Fruit fly (Drosophila melanogaster): ENCODE data around the gene SmydA-8.

SmydA-8 gene

dm6 chrX:2254020-2254626 lies 40.5 kb upstream of the SmydA-8 start, which contains the start of gene CG3091 (continued):
- TF ChIP-seq Drgx (GFP tag; IDR thresholded peaks at IDR 0.05): peak; percentile 40; the same call in 1 of the 2 replicates
- no peak for TF ChIP-seq ase (GFP tag; IDR thresholded peaks at IDR 0.05)
- 0 out of 4 replicates have a peak, but pooled peaks have one; percentile 44 for TF ChIP-seq chinmo (GFP tag; IDR thresholded peaks at IDR 0.05; ENCODE audit: partially characterized antibody)
- TF ChIP-seq nom (GFP tag; optimal IDR thresholded peaks at IDR 0.05): no peak
- TF ChIP-seq CG5180 (GFP tag; optimal IDR thresholded peaks at IDR 0.05): no peak
- no peak for TF ChIP-seq slou (GFP tag; optimal IDR thresholded peaks at IDR 0.05)
- no peak for TF ChIP-seq Dref (GFP tag; IDR thresholded peaks at IDR 0.05)
- TF ChIP-seq HLH3B (GFP tag; IDR thresholded peaks at IDR 0.05): no peak
- 0 out of 3 replicates have a peak, but pooled peaks have one; percentile 39 for TF ChIP-seq z (GFP tag; IDR thresholded peaks at IDR 0.05)
- TF ChIP-seq Dbx (GFP tag; IDR thresholded peaks at IDR 0.05): no peak
- TF ChIP-seq so (GFP tag; IDR thresholded peaks at IDR 0.05): no peak
- TF ChIP-seq CG11695 (GFP tag; IDR thresholded peaks at IDR 0.05): no peak
- peak; percentile 59 for TF ChIP-seq exex (tag; optimal IDR thresholded peaks at IDR 0.05)
- no peak for TF ChIP-seq gcm (GFP tag; optimal IDR thresholded peaks at IDR 0.05)
- TF ChIP-seq CG12071 (GFP tag; optimal IDR thresholded peaks at IDR 0.05): no peak
- TF ChIP-seq mam (GFP tag; optimal IDR thresholded peaks at IDR 0.05): peak; percentile 27
- peak; percentile 54 for TF ChIP-seq Rfx (GFP tag; IDR thresholded peaks at IDR 0.05)
- TF ChIP-seq dysf (GFP tag; IDR thresholded peaks at IDR 0.05): peak; percentile 63; the same call in 2 of the 3 replicates
- TF ChIP-seq sob (GFP tag; IDR thresholded peaks at IDR 0.05): peak; percentile 12; the same call in 1 of the 2 replicates
- TF ChIP-seq CG13624 (GFP tag; optimal IDR thresholded peaks at IDR 0.05): peak; percentile 44
- peak; percentile 24 for TF ChIP-seq CG15514 (GFP tag; optimal IDR thresholded peaks at IDR 0.05)
- TF ChIP-seq CG8281 (tag; optimal IDR thresholded peaks at IDR 0.05): no peak
- peak; percentile 80 for TF ChIP-seq D19A (tag; optimal IDR thresholded peaks at IDR 0.05)
- 0 out of 2 replicates have a peak, but pooled peaks have one; percentile 37 for TF ChIP-seq Atf6 (GFP tag; IDR thresholded peaks at IDR 0.05)
- TF ChIP-seq row (GFP tag; IDR thresholded peaks at IDR 0.05): peak; percentile 16; the same call in 1 of the 3 replicates
- TF ChIP-seq Bteb2 (GFP tag; optimal IDR thresholded peaks at IDR 0.05): no peak
- peak; percentile 6 for TF ChIP-seq CG9727 (GFP tag; optimal IDR thresholded peaks at IDR 0.05)
- TF ChIP-seq CG34376 (GFP tag; optimal IDR thresholded peaks at IDR 0.05): peak; percentile 53
- TF ChIP-seq trem (tag; optimal IDR thresholded peaks at IDR 0.05): no peak
- no peak for TF ChIP-seq lbe (GFP tag; optimal IDR thresholded peaks at IDR 0.05)
- peak; percentile 23 for TF ChIP-seq CG2120 (GFP tag; optimal IDR thresholded peaks at IDR 0.05)
- TF ChIP-seq sug (tag; optimal IDR thresholded peaks at IDR 0.05): peak; percentile 53
- peak in 1 of 2 experiments; percentile 23 for TF ChIP-seq dpn (GFP tag; optimal IDR thresholded peaks at IDR 0.05)
- TF ChIP-seq caup (GFP tag; optimal IDR thresholded peaks at IDR 0.05; ENCODE audit: severe bottlenecking): peak; percentile 20

- no peak for TF ChIP-seq CG14710 (tag; optimal IDR thresholded peaks at IDR 0.05)
- peak; percentile 29; the same call in 1 of the 2 replicates for TF ChIP-seq amos (GFP tag; IDR thresholded peaks at IDR 0.05; ENCODE audit: partially characterized antibody)
- TF ChIP-seq E2f2 (GFP tag; IDR thresholded peaks at IDR 0.05): peak; percentile 61
- TF ChIP-seq Ets65A (GFP tag): no peak
- no peak for TF ChIP-seq B-H2 (GFP tag; optimal IDR thresholded peaks at IDR 0.05)
- 0 out of 2 replicates have a peak, but pooled peaks have one; percentile 37 for TF ChIP-seq sna (GFP tag; IDR thresholded peaks at IDR 0.05; ENCODE audit: partially characterized antibody)
- no peak for TF ChIP-seq CG10462 (GFP tag; optimal IDR thresholded peaks at IDR 0.05)
- TF ChIP-seq tna (GFP tag; IDR thresholded peaks at IDR 0.05; ENCODE audit: partially characterized antibody): peak; percentile 41; the same call in 1 of the 2 replicates
- peak; percentile 40 for TF ChIP-seq CG13287 (GFP tag; IDR thresholded peaks at IDR 0.05; ENCODE audit: partially characterized antibody)
- no peak for TF ChIP-seq CG10267 (tag; optimal IDR thresholded peaks at IDR 0.05)
- TF ChIP-seq sens-2 (GFP tag; IDR thresholded peaks at IDR 0.05): no peak
- peak; percentile 44 for TF ChIP-seq CG1832 (GFP tag; optimal IDR thresholded peaks at IDR 0.05)
- TF ChIP-seq Scr (GFP tag; IDR thresholded peaks at IDR 0.05; ENCODE audit: partially characterized antibody): peak; percentile 48
- no peak for TF ChIP-seq zen2 (GFP tag; IDR thresholded peaks at IDR 0.05; ENCODE audit: partially characterized antibody)
- TF ChIP-seq gsb (GFP tag; IDR thresholded peaks at IDR 0.05): no peak
- peak; percentile 82 for TF ChIP-seq CG2116 (GFP tag; optimal IDR thresholded peaks at IDR 0.05)
- no peak for TF ChIP-seq dm (GFP tag; optimal IDR thresholded peaks at IDR 0.05)
Measured at dm6 chrX:2251688-2252087, 38.1 kb upstream of the SmydA-8 start, which contains the start of gene CG3191. TSS of gene CG3191 (minus strand) at chrX:2251993.
